Worm (Caenorhabditis elegans) whole organism, L4 larva: ENCODE measurements around the gene R02D5.7.

Source experiments
- R02D3.7 ChIP-seq: fragments of 150-350 bp; sonication (generic microtip); optimal IDR thresholded peaks from 3 replicates; lab custom pipeline; 2014; ENCODE audit warnings: missing biosample characterization, missing genetic modification characterization
- Y5F2A.4 ChIP-seq: fragments of 200-800 bp; sonication (Bioruptor generic); optimal IDR thresholded peaks from 2 replicates; lab custom pipeline; 2018; ENCODE audit warnings: mild to moderate bottlenecking, missing genetic modification characterization, missing compliant biosample characterization
- ZK337.2 ChIP-seq: fragments of 200-800 bp; sonication (Bioruptor generic); IDR thresholded peaks from 2 replicates; pipeline ENCODE4 v1.3.6; 2022; ENCODE audit warnings: missing genetic modification reagents, missing genetic modification characterization, missing compliant biosample characterization
- aha-1 ChIP-seq: fragments of 150-350 bp; peaks from one replicate; lab custom pipeline; 2014; ENCODE audit warnings: missing biosample characterization, missing genetic modification characterization
- attf-4 ChIP-seq: sonication (generic microtip); optimal IDR thresholded peaks from 3 replicates; lab custom pipeline; 2017; ENCODE audit warnings: missing biosample characterization, missing genetic modification characterization
- ceh-20 ChIP-seq: fragments of 200-800 bp; sonication (Bioruptor generic); IDR thresholded peaks from 2 replicates; pipeline ENCODE4 v1.3.6; 2022; ENCODE audit warnings: missing genetic modification reagents, missing genetic modification characterization, missing compliant biosample characterization
- ceh-28 ChIP-seq: fragments of 150-350 bp; optimal IDR thresholded peaks from 2 replicates; lab custom pipeline; 2014; ENCODE audit warnings: missing biosample characterization, missing genetic modification reagents, missing genetic modification characterization
- ceh-32 ChIP-seq: sonication (generic microtip); optimal IDR thresholded peaks from 2 replicates; lab custom pipeline; 2016; ENCODE audit warnings: mild to moderate bottlenecking, missing genetic modification characterization, missing compliant biosample characterization; ENCODE audit not compliant: poor library complexity
- ceh-44 ChIP-seq: fragments of 200-800 bp; sonication (Bioruptor generic); IDR thresholded peaks from 2 replicates; pipeline ENCODE4 v1.3.6; 2022; ENCODE audit warnings: missing genetic modification reagents, missing genetic modification characterization, missing compliant biosample characterization
- ces-1 ChIP-seq: fragments of 150-350 bp; sonication (generic microtip); optimal IDR thresholded peaks from 4 replicates; lab custom pipeline; 2014; ENCODE audit warnings: missing biosample characterization, missing genetic modification reagents, missing genetic modification characterization
- daf-16 ChIP-seq, 3 experiments: sonication (generic microtip); optimal IDR thresholded peaks; 2 replicates each; lab custom pipeline; 2016 to 2017; ENCODE audit warnings: missing genetic modification characterization in 3 of 3, missing genetic modification reagents in 3 of 3, mild to moderate bottlenecking in 2 of 3, missing compliant biosample characterization in 2 of 3, missing biosample characterization in 1 of 3, moderate library complexity in 1 of 3
- dmd-6 ChIP-seq: fragments of 200-800 bp; sonication (Bioruptor generic); IDR thresholded peaks from 2 replicates; pipeline ENCODE4 v1.3.6; 2022; ENCODE audit warnings: missing genetic modification reagents, missing genetic modification characterization, missing compliant biosample characterization
- dmd-9 ChIP-seq: fragments of 200-800 bp; sonication (Bioruptor generic); IDR thresholded peaks from 2 replicates; pipeline ENCODE4 v1.3.6; 2022; ENCODE audit warnings: missing genetic modification reagents, missing genetic modification characterization, missing compliant biosample characterization
- dpl-1 ChIP-seq: fragments of 150-350 bp; optimal IDR thresholded peaks from 2 replicates; lab custom pipeline; 2014; ENCODE audit warnings: missing biosample characterization, missing genetic modification reagents, missing genetic modification characterization
- gei-8 ChIP-seq: fragments of 200-800 bp; sonication (Bioruptor generic); optimal IDR thresholded peaks from 2 replicates; lab custom pipeline; 2018; ENCODE audit warnings: mild to moderate bottlenecking, missing genetic modification characterization, missing compliant biosample characterization
- hif-1 ChIP-seq, 2 experiments: sonication (generic microtip); optimal IDR thresholded peaks; 2 replicates each; lab custom pipeline; 2016 to 2017; ENCODE audit warnings: missing compliant biosample characterization in 2 of 2, missing genetic modification characterization in 2 of 2, missing genetic modification reagents in 2 of 2, missing genotype in 2 of 2, mild to moderate bottlenecking in 1 of 2
- hlh-30 ChIP-seq: sonication (generic microtip); optimal IDR thresholded peaks from 2 replicates; lab custom pipeline; 2017; ENCODE audit warnings: antibody characterized with exemption, mild to moderate bottlenecking, missing genetic modification characterization, missing compliant biosample characterization; ENCODE audit not compliant: insufficient read depth
- hmg-1.1 ChIP-seq: fragments of 200-800 bp; sonication (Bioruptor generic); IDR thresholded peaks from 2 replicates; pipeline ENCODE4 v1.3.6; 2022; ENCODE audit warnings: missing genetic modification reagents, missing genetic modification characterization, missing compliant biosample characterization
- lin-13 ChIP-seq: fragments of 150-350 bp; optimal IDR thresholded peaks from 2 replicates; lab custom pipeline; 2014; ENCODE audit warnings: missing biosample characterization, missing genetic modification reagents, missing genetic modification characterization
- lin-38 ChIP-seq: fragments of 200-800 bp; sonication (Bioruptor generic); IDR thresholded peaks from 2 replicates; pipeline ENCODE4 v1.3.6; 2022; ENCODE audit warnings: missing genetic modification reagents, missing genetic modification characterization, missing compliant biosample characterization
- lin-39 ChIP-seq: fragments of 150-350 bp; optimal IDR thresholded peaks from 2 replicates; lab custom pipeline; 2014; ENCODE audit warnings: missing biosample characterization, missing genetic modification reagents, missing genetic modification characterization
- lsy-2 ChIP-seq, 2 experiments: fragments of 150-350 bp in 1 of 2; sonication (generic microtip) in 1 of 2; optimal IDR thresholded peaks; 2 replicates each; lab custom pipeline; 2014 to 2017; ENCODE audit warnings: missing biosample characterization in 2 of 2, missing genetic modification characterization in 2 of 2
- mdt-29 ChIP-seq: fragments of 200-800 bp; sonication (Bioruptor generic); IDR thresholded peaks from 2 replicates; pipeline ENCODE4 v1.3.6; 2022; ENCODE audit warnings: missing genetic modification reagents, missing genetic modification characterization, missing compliant biosample characterization
- mep-1 ChIP-seq: fragments of 150-350 bp; sonication (generic microtip); optimal IDR thresholded peaks from 3 replicates; lab custom pipeline; 2014; ENCODE audit warnings: missing biosample characterization, missing genetic modification characterization
- mes-2 ChIP-seq: sonication (generic microtip); optimal IDR thresholded peaks from 2 replicates; lab custom pipeline; 2016; ENCODE audit warnings: missing genotype, mild to moderate bottlenecking, missing genetic modification characterization, missing compliant biosample characterization; ENCODE audit not compliant: poor library complexity, severe bottlenecking
- mxl-2 ChIP-seq: fragments of 200-800 bp; sonication (Bioruptor generic); conservative IDR thresholded peaks from 2 replicates; pipeline ENCODE4 v1.3.6; 2022; ENCODE audit warnings: missing genetic modification reagents, missing genetic modification characterization, missing compliant biosample characterization
- mxl-3 ChIP-seq: fragments of 200-800 bp; sonication (Bioruptor generic); optimal IDR thresholded peaks from 2 replicates; lab custom pipeline; 2018; ENCODE audit warnings: mild to moderate bottlenecking, missing genetic modification characterization, missing compliant biosample characterization
- nhr-11 ChIP-seq: fragments of 150-350 bp; optimal IDR thresholded peaks from 2 replicates; lab custom pipeline; 2014; ENCODE audit warnings: missing biosample characterization, missing genetic modification characterization
- nhr-28 ChIP-seq: fragments of 150-350 bp; optimal IDR thresholded peaks from 2 replicates; lab custom pipeline; 2014; ENCODE audit warnings: missing biosample characterization, missing genetic modification characterization
- nhr-6 ChIP-seq: fragments of 150-350 bp; optimal IDR thresholded peaks from 2 replicates; lab custom pipeline; 2014; ENCODE audit warnings: missing biosample characterization, missing genetic modification characterization
- nhr-77 ChIP-seq: fragments of 150-350 bp; optimal IDR thresholded peaks from 2 replicates; lab custom pipeline; 2014; ENCODE audit warnings: missing biosample characterization, missing genetic modification characterization
- php-3 ChIP-seq: fragments of 200-800 bp; sonication (Bioruptor generic); IDR thresholded peaks from 2 replicates; pipeline ENCODE4 v1.3.6; 2022; ENCODE audit warnings: missing genetic modification reagents, missing genetic modification characterization, missing compliant biosample characterization
- pqm-1 ChIP-seq: sonication (generic microtip); optimal IDR thresholded peaks from 2 replicates; lab custom pipeline; 2017; ENCODE audit warnings: missing biosample characterization, missing genetic modification characterization
- rbr-2 ChIP-seq: sonication (generic microtip); optimal IDR thresholded peaks from 2 replicates; lab custom pipeline; 2016; ENCODE audit warnings: missing genotype, missing genetic modification characterization, missing compliant biosample characterization
- spr-3 ChIP-seq: fragments of 200-800 bp; sonication (Bioruptor generic); optimal IDR thresholded peaks from 2 replicates; lab custom pipeline; 2018; ENCODE audit warnings: mild to moderate bottlenecking, missing genetic modification characterization, missing compliant biosample characterization
- ztf-11 ChIP-seq: fragments of 150-350 bp; optimal IDR thresholded peaks from 2 replicates; lab custom pipeline; 2014; ENCODE audit warnings: missing biosample characterization, missing genetic modification characterization

Gene R02D5.7

ce11 chrV:14481401-14481800, at the start of gene R02D5.7:
Gene R02D5.7, minus strand, starts transcription at chrV:14481501.
- TF ChIP-seq lin-13 = no peak
- peak; percentile 11 for TF ChIP-seq pqm-1 (tag; lab: Kevin White, UChicago)

DNA sequence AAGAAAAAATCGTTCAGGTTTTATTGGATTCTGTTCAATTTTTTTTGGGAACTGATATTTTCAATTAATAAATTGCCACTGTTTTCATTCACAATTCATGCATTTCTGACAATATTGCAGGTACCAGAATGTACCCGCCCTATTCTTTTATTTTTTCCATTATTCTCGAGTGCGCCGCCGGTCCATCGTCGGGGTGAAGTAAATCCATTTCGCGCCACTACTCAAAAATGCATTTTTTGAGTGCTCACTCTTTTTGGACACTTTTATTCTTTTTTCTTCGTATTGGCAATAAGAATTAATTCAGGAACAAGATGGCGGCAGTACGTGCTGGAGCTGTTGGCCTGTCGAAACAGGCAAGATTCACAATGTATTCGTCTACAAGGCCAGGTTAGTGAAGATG, 49.5 kb upstream of the R02D5.7 start, which contains the start of gene kcnl-4:
TSS of gene kcnl-4 (plus strand) at position 301 of the 400 bp plus-strand sequence.
- no peak for TF ChIP-seq ceh-28
- TF ChIP-seq aha-1 (tag; lab: Kevin White, UChicago) = no peak

DNA sequence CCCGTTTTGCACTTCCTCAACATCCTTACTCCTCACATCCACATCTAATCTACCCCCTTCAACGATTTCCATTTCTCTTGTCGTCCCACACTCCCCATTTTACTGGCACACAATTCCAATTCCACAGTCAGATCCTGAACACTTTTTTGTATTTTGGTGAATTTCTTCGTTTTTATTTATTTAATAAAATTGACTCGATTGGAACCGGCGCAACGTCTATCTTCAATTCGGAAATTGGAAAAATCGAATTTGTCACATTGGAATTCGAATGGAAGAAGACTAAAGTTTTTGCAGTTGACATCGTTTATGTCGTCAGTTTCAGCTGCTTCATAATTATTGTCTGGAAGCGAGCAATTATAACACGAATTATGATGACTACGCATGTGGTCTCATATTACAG, 45.9 kb upstream of the R02D5.7 start:
- TF ChIP-seq ces-1 (peak; percentile 53), php-3 (GFP tag; lab: Robert Waterston, UW) (no peak)

- TF ChIP-seq ceh-44 (GFP tag; lab: Robert Waterston, UW) (no peak), attf-4 (tag; lab: Kevin White, UChicago) (no peak), nhr-11 (tag; lab: Kevin White, UChicago) (no peak), lin-13 (no peak), ztf-11 (tag; lab: Kevin White, UChicago) (no peak), daf-16 (GFP tag; optimal IDR thresholded peaks at IDR 0.05; lab: Kevin White, UChicago) (no peak), daf-16 (tag; optimal IDR thresholded peaks at IDR 0.05; lab: Kevin White, UChicago) (no peak), lin-39 (no peak), mxl-2 (GFP tag; lab: Robert Waterston, UW) (no peak), mep-1 (tag; lab: Kevin White, UChicago) (no peak), dmd-9 (GFP tag; lab: Robert Waterston, UW) (no peak), mdt-29 (GFP tag; lab: Robert Waterston, UW) (no peak), Y5F2A.4 (no peak), ceh-20 (no peak), R02D3.7 (tag; lab: Kevin White, UChicago) (no peak)
Measured at ce11 chrV:14525089-14525488, 43.8 kb upstream of the R02D5.7 start, which contains the start of gene hda-1. Gene hda-1, plus strand, starts transcription at chrV:14525389.

DNA sequence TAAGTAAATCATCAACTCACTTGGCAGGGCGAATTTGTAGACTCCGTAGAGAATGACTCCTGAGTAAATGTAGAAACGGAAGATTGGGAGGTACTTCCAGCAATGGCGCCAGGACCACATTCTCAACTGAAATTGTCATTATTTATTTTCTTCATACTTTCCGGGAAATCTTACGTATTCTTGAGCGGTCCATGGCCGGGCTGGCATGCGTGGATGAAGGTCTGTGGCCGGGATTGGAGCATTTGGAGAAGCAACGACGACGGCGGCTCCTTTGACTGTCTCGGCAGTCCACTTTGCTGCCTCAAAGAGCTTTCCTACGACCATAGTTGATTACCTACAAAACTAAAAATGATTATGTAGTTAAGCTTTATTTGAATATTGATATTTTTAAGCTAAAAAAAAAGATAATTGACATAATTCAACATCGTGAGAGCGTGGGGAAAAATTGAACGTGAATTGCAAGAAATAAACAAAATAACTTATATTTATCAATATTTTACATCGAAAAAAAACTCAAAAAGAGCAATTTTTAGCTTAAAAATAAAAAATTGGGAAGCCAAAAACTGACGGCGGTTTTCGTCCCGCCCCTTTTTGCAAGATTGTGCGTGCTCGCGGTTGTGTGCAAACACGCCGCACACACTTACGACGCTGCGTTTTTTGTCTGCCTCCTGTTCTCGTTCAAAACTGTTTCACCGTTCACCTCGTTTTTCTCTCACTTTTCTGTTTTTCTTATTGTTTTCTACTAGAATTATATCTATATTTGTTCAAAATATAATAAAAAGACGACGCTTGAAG, 42.7 kb upstream of the R02D5.7 start, which contains the start of gene ril-1:
TSS of gene ril-1 (minus strand) at position 342 of the 795 bp plus-strand sequence.
- TF ChIP-seq mes-2 (tag; lab: Kevin White, UChicago) (peak; percentile 77), ZK337.2 (GFP tag; lab: Robert Waterston, UW) (no peak), nhr-6 (tag; lab: Kevin White, UChicago) (peak; percentile 89), mep-1 (tag; lab: Kevin White, UChicago) (peak; percentile 75), mxl-3 (GFP tag; lab: Kevin White, UChicago) (peak; percentile 6), hif-1 (tag; optimal IDR thresholded peaks at IDR 0.05; lab: Kevin White, UChicago) (peak in 1 of 2 experiments; percentile 28), dmd-6 (no peak), dpl-1 (peak; percentile 53), rbr-2 (peak; percentile 41), daf-16 (GFP tag; optimal IDR thresholded peaks at IDR 0.05; lab: Kevin White, UChicago) (no peak), daf-16 (tag; optimal IDR thresholded peaks at IDR 0.05; lab: Kevin White, UChicago) (peak; percentile 40), hmg-1.1 (peak; percentile 45; the same call in 1 of the 2 replicates), lsy-2 (tag; optimal IDR thresholded peaks at IDR 0.05; lab: Kevin White, UChicago) (peak in 1 of 2 experiments; percentile 66), gei-8 (GFP tag; lab: Kevin White, UChicago) (no peak), R02D3.7 (tag; lab: Kevin White, UChicago) (no peak), aha-1 (tag; lab: Kevin White, UChicago) (peak; percentile 77), dmd-9 (GFP tag; lab: Robert Waterston, UW) (no peak), mxl-2 (GFP tag; lab: Robert Waterston, UW) (no peak), nhr-77 (tag; lab: Kevin White, UChicago) (peak; percentile 43), nhr-28 (tag; lab: Kevin White, UChicago) (peak; percentile 59), ceh-32 (tag; lab: Kevin White, UChicago) (no peak), spr-3 (no peak), hlh-30 (tag; lab: Kevin White, UChicago) (peak; percentile 35), lin-38 (GFP tag; lab: Robert Waterston, UW) (peak; percentile 62), lin-13 (peak; percentile 40)
